Fruit fly (Drosophila melanogaster) whole organism, embryonic: ENCODE data around the gene CG44838.

ENCODE experiments used
- Antp ChIP-seq: fragments of 200-800 bp; sonication (Bioruptor generic); optimal IDR thresholded peaks from 3 replicates; lab custom pipeline; 2016; ENCODE audit warnings: missing biosample characterization, missing genetic modification characterization
- Awh ChIP-seq: fragments of 200-800 bp; sonication (Bioruptor generic); IDR thresholded peaks from 2 replicates; pipeline ENCODE4, ENCODE4 v1.3.6; 2022; ENCODE audit warnings: missing biosample characterization, missing genetic modification characterization
- BEAF-32 ChIP-seq: fragments of 200-800 bp; sonication (Bioruptor generic); optimal IDR thresholded peaks from 3 replicates; lab custom pipeline; 2017; ENCODE audit warnings: missing biosample characterization, missing genetic modification characterization, mild to moderate bottlenecking, moderate library complexity, missing genetic modification reagents
- CG10147 ChIP-seq: fragments of 200-800 bp; sonication (Bioruptor generic); optimal IDR thresholded peaks from 2 replicates; lab custom pipeline; 2019; ENCODE audit warnings: missing biosample characterization, mild to moderate bottlenecking, missing genetic modification characterization, moderate library complexity
- CG11085 ChIP-seq: fragments of 200-800 bp; sonication (Bioruptor generic); IDR thresholded peaks from 2 replicates; pipeline ENCODE4 v1.3.6; 2022; ENCODE audit warnings: missing biosample characterization, missing genetic modification characterization
- CG12744 ChIP-seq: fragments of 200-800 bp; sonication (Bioruptor generic); optimal IDR thresholded peaks from 2 replicates; lab custom pipeline; 2016; ENCODE audit warnings: missing biosample characterization, missing genetic modification characterization
- CG12942 ChIP-seq: fragments of 200-800 bp; sonication (Bioruptor generic); optimal IDR thresholded peaks from 3 replicates; lab custom pipeline; 2016; ENCODE audit warnings: missing biosample characterization, missing genetic modification characterization
- CG13296 ChIP-seq: fragments of 200-800 bp; sonication (Bioruptor generic); optimal IDR thresholded peaks from 3 replicates; lab custom pipeline; 2018; ENCODE audit warnings: missing biosample characterization, mild to moderate bottlenecking, missing genetic modification characterization
- CG14014 ChIP-seq: fragments of 200-800 bp; sonication (Bioruptor generic); IDR thresholded peaks from 2 replicates; pipeline ENCODE4 v1.3.6; 2022; ENCODE audit warnings: missing biosample characterization, missing genetic modification characterization
- CG15269 ChIP-seq: fragments of 200-800 bp; sonication (Bioruptor generic); optimal IDR thresholded peaks from 2 replicates; lab custom pipeline; 2018; ENCODE audit warnings: missing biosample characterization, mild to moderate bottlenecking, missing genetic modification characterization, moderate library complexity
- CG17385 ChIP-seq: fragments of 200-800 bp; sonication (Bioruptor generic); optimal IDR thresholded peaks from 3 replicates; lab custom pipeline; 2018; ENCODE audit warnings: missing biosample characterization, mild to moderate bottlenecking, missing genetic modification characterization
- CG1792 ChIP-seq: fragments of 200-800 bp; sonication (Bioruptor generic); optimal IDR thresholded peaks from 2 replicates; lab custom pipeline; 2016; ENCODE audit warnings: missing biosample characterization, missing genetic modification characterization
- CG2889 ChIP-seq: fragments of 200-800 bp; sonication (Bioruptor generic); IDR thresholded peaks from 3 replicates; pipeline ENCODE4 v1.3.6; 2022; ENCODE audit warnings: missing biosample characterization, missing genetic modification characterization
- CG34224 ChIP-seq: fragments of 200-800 bp; sonication (Bioruptor generic); IDR thresholded peaks from 3 replicates; pipeline ENCODE4 v1.3.6; 2022; ENCODE audit warnings: missing biosample characterization, missing genetic modification characterization; ENCODE audit not compliant: partially characterized antibody
- CG4617 ChIP-seq: fragments of 200-800 bp; sonication (Bioruptor generic); optimal IDR thresholded peaks from 3 replicates; lab custom pipeline; 2016; ENCODE audit warnings: missing biosample characterization, missing genetic modification characterization, borderline replicate concordance
- CG4707 ChIP-seq: fragments of 200-800 bp; sonication (Bioruptor generic); optimal IDR thresholded peaks from 2 replicates; lab custom pipeline; 2018; ENCODE audit warnings: missing biosample characterization, mild to moderate bottlenecking, missing genetic modification characterization, moderate library complexity
- CG7372 ChIP-seq: fragments of 200-800 bp; sonication (Bioruptor generic); IDR thresholded peaks from 2 replicates; pipeline ENCODE4 v1.3.6; 2022; ENCODE audit warnings: missing biosample characterization, missing genetic modification characterization
- CG7987 ChIP-seq: fragments of 200-800 bp; sonication (Bioruptor generic); optimal IDR thresholded peaks from 2 replicates; lab custom pipeline; 2018; ENCODE audit warnings: missing biosample characterization, mild to moderate bottlenecking, missing genetic modification characterization, moderate library complexity
- CG8290 ChIP-seq, 3 experiments: fragments of 200-800 bp; sonication (Bioruptor generic); optimal IDR thresholded peaks; 2 replicates each; lab custom pipeline; 2016 to 2019; ENCODE audit warnings: missing biosample characterization in 3 of 3, missing genetic modification characterization in 3 of 3, mild to moderate bottlenecking in 2 of 3, moderate library complexity in 1 of 3
- CG9437 ChIP-seq: fragments of 200-800 bp; sonication (Bioruptor generic); optimal IDR thresholded peaks from 2 replicates; lab custom pipeline; 2018; ENCODE audit warnings: missing biosample characterization, mild to moderate bottlenecking, missing genetic modification characterization
- CG9817 ChIP-seq: fragments of 200-800 bp; sonication (Bioruptor generic); optimal IDR thresholded peaks from 2 replicates; lab custom pipeline; 2018; ENCODE audit warnings: missing biosample characterization, mild to moderate bottlenecking, missing genetic modification characterization, moderate library complexity
- Camta ChIP-seq: fragments of 200-800 bp; sonication (Bioruptor generic); optimal IDR thresholded peaks from 2 replicates; lab custom pipeline; 2016; ENCODE audit warnings: missing biosample characterization, missing genetic modification characterization
- HHEX ChIP-seq: fragments of 200-800 bp; sonication (Bioruptor generic); optimal IDR thresholded peaks from 3 replicates; lab custom pipeline; 2017; ENCODE audit warnings: missing biosample characterization, mild to moderate bottlenecking, missing genetic modification characterization, missing genetic modification reagents
- Mrtf ChIP-seq: fragments of 200-800 bp; sonication (Bioruptor generic); IDR thresholded peaks from 3 replicates; pipeline ENCODE4 v1.3.6; 2022; ENCODE audit warnings: missing biosample characterization, missing genetic modification characterization
- Rx ChIP-seq: fragments of 200-800 bp; sonication (Bioruptor generic); IDR thresholded peaks from 2 replicates; pipeline ENCODE4 v1.3.6; 2022; ENCODE audit warnings: missing biosample characterization, missing genetic modification characterization
- Spps ChIP-seq: fragments of 200-800 bp; sonication (Bioruptor generic); optimal IDR thresholded peaks from 2 replicates; lab custom pipeline; 2018; ENCODE audit warnings: missing biosample characterization, mild to moderate bottlenecking, missing genetic modification characterization
- Tbp ChIP-seq: fragments of >200 bp; optimal IDR thresholded peaks from 2 replicates; lab custom pipeline; 2018; ENCODE audit warnings: missing biosample characterization, missing genetic modification characterization
- YL-1 ChIP-seq: fragments of 200-800 bp; sonication (Bioruptor generic); optimal IDR thresholded peaks from 3 replicates; lab custom pipeline; 2017; ENCODE audit warnings: missing biosample characterization, mild to moderate bottlenecking, missing genetic modification characterization
- aop ChIP-seq: fragments of 200-800 bp; sonication (Bioruptor generic); IDR thresholded peaks from 2 replicates; pipeline ENCODE4 v1.3.6; 2022; ENCODE audit warnings: missing biosample characterization, missing genetic modification characterization
- chif ChIP-seq, 2 experiments: fragments of 200-800 bp; sonication (Bioruptor generic); optimal IDR thresholded peaks; 3 replicates each; lab custom pipeline; 2016; ENCODE audit warnings: missing biosample characterization in 2 of 2, missing genetic modification characterization in 2 of 2
- crc ChIP-seq: fragments of 200-800 bp; sonication (Bioruptor generic); optimal IDR thresholded peaks from 2 replicates; lab custom pipeline; 2016; ENCODE audit warnings: missing biosample characterization, missing genetic modification characterization
- croc ChIP-seq: fragments of 200-800 bp; sonication (Bioruptor generic); conservative IDR thresholded peaks from 3 replicates; pipeline ENCODE4 v1.3.6; 2022; ENCODE audit warnings: missing biosample characterization, missing genetic modification characterization
- crp ChIP-seq, 2 experiments: fragments of 200-800 bp; sonication (Bioruptor generic); optimal IDR thresholded peaks; 2 replicates in 1 of 2; 3 replicates in 1 of 2; lab custom pipeline; 2017; ENCODE audit warnings: missing biosample characterization in 2 of 2, missing genetic modification characterization in 2 of 2, mild to moderate bottlenecking in 1 of 2, moderate library complexity in 1 of 2
- exex ChIP-seq: fragments of 200-800 bp; sonication (Bioruptor generic); optimal IDR thresholded peaks from 4 replicates; lab custom pipeline; 2018; ENCODE audit warnings: missing biosample characterization, mild to moderate bottlenecking, missing genetic modification characterization, moderate library complexity
- fd3F ChIP-seq: fragments of 200-800 bp; sonication (Bioruptor generic); optimal IDR thresholded peaks from 2 replicates; lab custom pipeline; 2018; ENCODE audit warnings: missing biosample characterization, mild to moderate bottlenecking, missing genetic modification characterization, moderate library complexity
- gfzf ChIP-seq: fragments of 200-800 bp; sonication (Bioruptor generic); optimal IDR thresholded peaks from 2 replicates; lab custom pipeline; 2016; ENCODE audit warnings: missing biosample characterization, mild to moderate bottlenecking, missing genetic modification characterization, moderate library complexity
- her ChIP-seq: fragments of 200-800 bp; sonication (Bioruptor generic); optimal IDR thresholded peaks from 2 replicates; lab custom pipeline; 2016; ENCODE audit warnings: missing biosample characterization, missing genetic modification characterization
- ind ChIP-seq: fragments of 200-800 bp; sonication (Bioruptor generic); optimal IDR thresholded peaks from 3 replicates; lab custom pipeline; 2016; ENCODE audit warnings: missing biosample characterization, missing genetic modification characterization
- jigr1 ChIP-seq: fragments of 200-800 bp; sonication (Bioruptor generic); IDR thresholded peaks from 3 replicates; pipeline ENCODE4 v1.3.6; 2022; ENCODE audit warnings: missing biosample characterization, missing genetic modification characterization
- lbe ChIP-seq: fragments of 200-800 bp; sonication (Bioruptor generic); optimal IDR thresholded peaks from 2 replicates; lab custom pipeline; 2016; ENCODE audit warnings: missing biosample characterization, mild to moderate bottlenecking, missing genetic modification characterization
- pho ChIP-seq: fragments of 200-800 bp; sonication (Bioruptor generic); optimal IDR thresholded peaks from 2 replicates; lab custom pipeline; 2016; ENCODE audit warnings: missing biosample characterization, missing genetic modification characterization
- pzg ChIP-seq: fragments of 200-800 bp; sonication (Bioruptor generic); optimal IDR thresholded peaks from 3 replicates; lab custom pipeline; 2018; ENCODE audit warnings: missing biosample characterization, mild to moderate bottlenecking, missing genetic modification characterization, moderate library complexity
- schlank ChIP-seq: fragments of 200-800 bp; sonication (Bioruptor generic); optimal IDR thresholded peaks from 2 replicates; lab custom pipeline; 2018; ENCODE audit warnings: missing biosample characterization, mild to moderate bottlenecking, missing genetic modification characterization
- sens-2 ChIP-seq: fragments of 200-800 bp; sonication (Bioruptor generic); IDR thresholded peaks from 2 replicates; pipeline ENCODE4 v1.3.6; 2022; ENCODE audit warnings: missing biosample characterization, missing genetic modification characterization
- slbo ChIP-seq: fragments of 200-800 bp; sonication (Bioruptor generic); IDR thresholded peaks from 2 replicates; pipeline ENCODE4 v1.3.6; 2022; ENCODE audit warnings: missing biosample characterization, missing genetic modification characterization
- so ChIP-seq: fragments of 200-800 bp; sonication (Bioruptor generic); IDR thresholded peaks from 3 replicates; pipeline ENCODE4 v1.3.6; 2022; ENCODE audit warnings: missing biosample characterization, missing genetic modification characterization
- sr ChIP-seq: fragments of 200-800 bp; sonication (Bioruptor generic); IDR thresholded peaks from 3 replicates; pipeline ENCODE4 v1.3.6; 2022; ENCODE audit warnings: missing biosample characterization, missing genetic modification characterization
- stc ChIP-seq: fragments of 200-800 bp; sonication (Bioruptor generic); IDR thresholded peaks from 2 replicates; pipeline ENCODE4 v1.3.6; 2022; ENCODE audit warnings: missing biosample characterization, missing genetic modification characterization
- twi ChIP-seq: fragments of 200-800 bp; optimal IDR thresholded peaks from 2 replicates; lab custom pipeline; 2019; ENCODE audit warnings: missing biosample characterization, mild to moderate bottlenecking, missing genetic modification characterization, moderate library complexity
- tx ChIP-seq: fragments of 200-800 bp; sonication (Bioruptor generic); optimal IDR thresholded peaks from 2 replicates; lab custom pipeline; 2016; ENCODE audit warnings: missing biosample characterization, missing genetic modification characterization
- wdn ChIP-seq: fragments of 200-800 bp; sonication (Bioruptor generic); IDR thresholded peaks from 2 replicates; pipeline ENCODE4 v1.3.6; 2022; ENCODE audit warnings: missing biosample characterization, missing genetic modification characterization

CG44838 gene

dm6 chr3L:9455819-9456388 is 4.9 kb upstream of the CG44838 start, which contains the start of the genes phol and CG3552 (continued):
- TF ChIP-seq twi (tag; lab: Kevin White, UChicago) (no peak), CG17385 (peak; percentile 29), HHEX (GFP tag; lab: Kevin White, UChicago) (no peak), Awh (GFP tag; lab: Robert Waterston, UW) (no peak), CG15269 (tag; lab: Kevin White, UChicago) (no peak), pzg (GFP tag; lab: Kevin White, UChicago) (peak; percentile 57), CG11085 (GFP tag; lab: Robert Waterston, UW) (no peak), schlank (no peak), CG9817 (no peak), Antp (GFP tag; lab: Kevin White, UChicago) (no peak), CG10147 (GFP tag; lab: Kevin White, UChicago) (no peak), CG7987 (GFP tag; lab: Kevin White, UChicago) (no peak), lbe (GFP tag; lab: Kevin White, UChicago) (no peak), gfzf (peak; percentile 51), CG13296 (GFP tag; lab: Kevin White, UChicago) (peak; percentile 9), Spps (tag; lab: Kevin White, UChicago) (no peak), exex (tag; lab: Kevin White, UChicago) (no peak), Rx (GFP tag; lab: Robert Waterston, UW) (no peak), jigr1 (GFP tag; lab: Robert Waterston, UW) (no peak), CG8290 (GFP tag; optimal IDR thresholded peaks at IDR 0.05; lab: Kevin White, UChicago) (no peak), CG8290 (tag; optimal IDR thresholded peaks at IDR 0.05; lab: Kevin White, UChicago) (no peak), CG4617 (GFP tag; lab: Kevin White, UChicago) (peak; percentile 92), BEAF-32 (GFP tag; lab: Kevin White, UChicago) (peak; percentile 57), CG12942 (no peak), YL-1 (GFP tag; lab: Kevin White, UChicago) (peak; percentile 79), ind (GFP tag; lab: Kevin White, UChicago) (no peak), Mrtf (no peak), crp (GFP tag; optimal IDR thresholded peaks at IDR 0.05; lab: Kevin White, UChicago) (peak in 1 of 2 experiments; percentile 0), slbo (GFP tag; lab: Robert Waterston, UW) (no peak), croc (GFP tag; lab: Robert Waterston, UW) (no peak), CG34224 (GFP tag; lab: Robert Waterston, UW) (0 out of 3 replicates have a peak, but pooled peaks have one; percentile 41), Tbp (GFP tag; lab: Kevin White, UChicago) (no peak), CG14014 (GFP tag; lab: Robert Waterston, UW) (no peak), CG7372 (no peak), CG9437 (GFP tag; lab: Kevin White, UChicago) (peak; percentile 29), tx (GFP tag; lab: Kevin White, UChicago) (no peak), CG12744 (GFP tag; lab: Kevin White, UChicago) (no peak), aop (GFP tag; lab: Robert Waterston, UW) (no peak), pho (no peak), fd3F (GFP tag; lab: Kevin White, UChicago) (no peak), Camta (GFP tag; lab: Kevin White, UChicago) (no peak), CG4707 (GFP tag; lab: Kevin White, UChicago) (no peak), sr (GFP tag; lab: Robert Waterston, UW) (no peak), crc (GFP tag; lab: Kevin White, UChicago) (no peak), chif (GFP tag; optimal IDR thresholded peaks at IDR 0.05; lab: Kevin White, UChicago) (no peak), CG1792 (no peak), stc (no peak), her (GFP tag; lab: Kevin White, UChicago) (no peak), so (GFP tag; lab: Robert Waterston, UW) (no peak), CG2889 (GFP tag; lab: Robert Waterston, UW) (no peak), sens-2 (GFP tag; lab: Robert Waterston, UW) (no peak), wdn (GFP tag; lab: Robert Waterston, UW) (no peak)
